Fruit fly (Drosophila melanogaster) whole organism, adult: ENCODE results near the gene GstD10.

Experiments used
- CG11617 ChIP-seq: fragments of 200-800 bp; sonication (Bioruptor generic); optimal IDR thresholded peaks from 2 replicates; lab custom pipeline; 2017; ENCODE audit warnings: mild to moderate bottlenecking, missing biosample characterization, missing genetic modification reagents, missing genetic modification characterization
- CG12768 ChIP-seq: fragments of 200-800 bp; sonication (Bioruptor generic); optimal IDR thresholded peaks from 2 replicates; lab custom pipeline; 2017; ENCODE audit warnings: missing biosample characterization, missing genetic modification characterization, mild to moderate bottlenecking, moderate library complexity, missing genetic modification reagents
- CG14711 ChIP-seq: fragments of 200-800 bp; sonication (Bioruptor generic); optimal IDR thresholded peaks from 2 replicates; lab custom pipeline; 2018; ENCODE audit warnings: missing biosample characterization, mild to moderate bottlenecking, missing genetic modification characterization, moderate library complexity
- Clk ChIP-seq: fragments of 200-800 bp; sonication (Bioruptor generic); optimal IDR thresholded peaks from 2 replicates; lab custom pipeline; 2017; ENCODE audit warnings: missing biosample characterization, missing genetic modification characterization
- Mnt ChIP-seq: fragments of 200-800 bp; sonication (Bioruptor generic); optimal IDR thresholded peaks from 2 replicates; lab custom pipeline; 2016; ENCODE audit warnings: missing biosample characterization, mild to moderate bottlenecking, missing genetic modification characterization
- bab1 ChIP-seq: fragments of 200-800 bp; sonication (Bioruptor generic); optimal IDR thresholded peaks from 3 replicates; lab custom pipeline; 2019; ENCODE audit warnings: missing biosample characterization, mild to moderate bottlenecking, missing genetic modification characterization, moderate library complexity
- pad ChIP-seq: fragments of 200-800 bp; sonication (Bioruptor generic); optimal IDR thresholded peaks from 3 replicates; lab custom pipeline; 2017; ENCODE audit warnings: missing biosample characterization, missing genetic modification characterization, mild to moderate bottlenecking, moderate library complexity, missing genetic modification reagents

- TF ChIP-seq CG11617 (no peak), Mnt (GFP tag; lab: Kevin White, UChicago) (no peak), CG14711 (no peak), Clk (GFP tag; lab: Kevin White, UChicago) (no peak), bab1 (GFP tag; lab: Kevin White, UChicago) (no peak), CG12768 (GFP tag; lab: Kevin White, UChicago) (no peak), pad (GFP tag; lab: Kevin White, UChicago) (no peak)
These were observed 35.7 kb downstream of the GstD10 start for dm6 chr3R:12329827-12330226.
